Fruit fly (Drosophila melanogaster) whole organism: ENCODE measurements around the gene pyd.

Source experiments
- CG8478 ChIP-seq: fragments of >200 bp; optimal IDR thresholded peaks from 2 replicates; lab custom pipeline; 2018; ENCODE audit warnings: inconsistent platforms
- psq ChIP-seq: fragments of >200 bp; optimal IDR thresholded peaks from 2 replicates; lab custom pipeline; 2017
- usp ChIP-seq: fragments of >200 bp; optimal IDR thresholded peaks from 2 replicates; lab custom pipeline; 2017; ENCODE audit warnings: missing biosample characterization, missing genetic modification characterization, mixed read lengths

- TF ChIP-seq CG8478 = no peak
- TF ChIP-seq psq = no peak
- TF ChIP-seq usp (GFP tag; lab: Kevin White, UChicago) = no peak
Observed at dm6 chr3R:8788722-8789400, 142.8 kb downstream of the pyd start.
